Worm (Caenorhabditis elegans): ENCODE results near the gene dpy-31.

The dpy-31 gene

ce11 chrIII:7209721-7210120, 7.7 kb downstream of the dpy-31 start, which contains the start of gene R151.2:
R151.2 (plus strand) TSS chrIII:7209967.
- TF ChIP-seq ceh-9 (tag; optimal IDR thresholded peaks at IDR 0.05): no peak
- TF ChIP-seq unc-39 (tag; optimal IDR thresholded peaks at IDR 0.05): no peak
- TF ChIP-seq fos-1 (tag; optimal IDR thresholded peaks at IDR 0.05): peak; percentile 10
- no peak for TF ChIP-seq elt-3 (tag; optimal IDR thresholded peaks at IDR 0.05)
- TF ChIP-seq pqm-1 (tag; optimal IDR thresholded peaks at IDR 0.05): no peak
- no peak for TF ChIP-seq nhr-25 (tag; optimal IDR thresholded peaks at IDR 0.05)
- no peak for TF ChIP-seq egl-5 (tag; optimal IDR thresholded peaks at IDR 0.05)
- no peak for TF ChIP-seq lin-39 (tag; optimal IDR thresholded peaks at IDR 0.05)

- TF ChIP-seq elt-2 (tag; optimal IDR thresholded peaks at IDR 0.05) (no peak), nhr-12 (tag; optimal IDR thresholded peaks at IDR 0.05) (no peak), nhr-237 (tag; optimal IDR thresholded peaks at IDR 0.05) (no peak)
Observed at ce11 chrIII:7210486-7210885, 8.5 kb downstream of the dpy-31 start.

- TF ChIP-seq elt-2 (tag; optimal IDR thresholded peaks at IDR 0.05) (peak; percentile 61), pqm-1 (tag; optimal IDR thresholded peaks at IDR 0.05) (peak; percentile 81), nhr-67 (tag; optimal IDR thresholded peaks at IDR 0.05) (no peak), nhr-76 (tag; optimal IDR thresholded peaks at IDR 0.05) (no peak)
Observed at ce11 chrIII:7212028-7212427, 10.0 kb downstream of the dpy-31 start.

- no peak for TF ChIP-seq elt-1 (tag; optimal IDR thresholded peaks at IDR 0.05)
- TF ChIP-seq fkh-2 (tag; optimal IDR thresholded peaks at IDR 0.05): no peak
- TF ChIP-seq fkh-10 (GFP tag; optimal IDR thresholded peaks at IDR 0.05): no peak
- TF ChIP-seq skn-1 (tag; optimal IDR thresholded peaks at IDR 0.05): no peak
- TF ChIP-seq ceh-9 (tag; optimal IDR thresholded peaks at IDR 0.05): no peak
- no peak for TF ChIP-seq R02D3.7 (tag; optimal IDR thresholded peaks at IDR 0.05)
- TF ChIP-seq fos-1 (tag; optimal IDR thresholded peaks at IDR 0.05): no peak
- TF ChIP-seq nhr-28 (tag; optimal IDR thresholded peaks at IDR 0.05): no peak
- TF ChIP-seq lin-39 (tag; optimal IDR thresholded peaks at IDR 0.05): peak; percentile 16
Observed at ce11 chrIII:7215532-7215931, 13.5 kb downstream of the dpy-31 start.

- no peak for TF ChIP-seq unc-39 (tag; optimal IDR thresholded peaks at IDR 0.05)
Observed at ce11 chrIII:7216226-7216625, 14.2 kb downstream of the dpy-31 start, which contains the start of gene R151.1. R151.1 (plus strand) TSS chrIII:7216526.

ce11 chrIII:7216924-7217521, 15.0 kb downstream of the dpy-31 start:
- TF ChIP-seq nfya-1 (tag; optimal IDR thresholded peaks at IDR 0.05; ENCODE audit: insufficient read depth) (peak; percentile 34), nhr-11 (tag; optimal IDR thresholded peaks at IDR 0.05) (peak; percentile 12), nhr-25 (tag; optimal IDR thresholded peaks at IDR 0.05) (no peak), jun-1 (tag; optimal IDR thresholded peaks at IDR 0.05) (no peak), unc-62 (GFP tag; optimal IDR thresholded peaks at IDR 0.05) (peak; percentile 48), lin-15B (tag; optimal IDR thresholded peaks at IDR 0.05) (peak; percentile 38), egl-5 (tag; optimal IDR thresholded peaks at IDR 0.05) (peak; percentile 3), fkh-2 (tag; optimal IDR thresholded peaks at IDR 0.05) (peak; percentile 33)

- TF ChIP-seq nhr-25 (tag; optimal IDR thresholded peaks at IDR 0.05) (no peak), elt-1 (tag; optimal IDR thresholded peaks at IDR 0.05) (no peak), aly-2 (tag; optimal IDR thresholded peaks at IDR 0.05) (no peak), mdl-1 (tag; optimal IDR thresholded peaks at IDR 0.05) (no peak), fkh-10 (GFP tag; optimal IDR thresholded peaks at IDR 0.05) (no peak), nhr-237 (tag; optimal IDR thresholded peaks at IDR 0.05) (no peak), nhr-77 (tag; optimal IDR thresholded peaks at IDR 0.05) (no peak), ceh-9 (tag; optimal IDR thresholded peaks at IDR 0.05) (no peak), fos-1 (tag; optimal IDR thresholded peaks at IDR 0.05) (no peak), lsy-12 (tag; optimal IDR thresholded peaks at IDR 0.05) (no peak), ZK546.5 (tag; optimal IDR thresholded peaks at IDR 0.05) (no peak), nhr-67 (tag; optimal IDR thresholded peaks at IDR 0.05) (no peak), fkh-2 (tag; optimal IDR thresholded peaks at IDR 0.05) (no peak), lin-15B (tag; optimal IDR thresholded peaks at IDR 0.05) (no peak), ztf-4 (tag; optimal IDR thresholded peaks at IDR 0.05) (no peak), elt-3 (tag; optimal IDR thresholded peaks at IDR 0.05) (no peak), skn-1 (tag; optimal IDR thresholded peaks at IDR 0.05) (no peak)
Observed at ce11 chrIII:7221103-7221502, 19.1 kb downstream of the dpy-31 start.

All from whole organism, L3 larva.